Fruit fly (Drosophila melanogaster) whole organism, embryonic: ENCODE measurements around the gene Rrp5.
A peak's percentile ranks its signal among the peaks of the same experiment; 100 is the strongest.

ENCODE experiments used
- Aef1 ChIP-seq: fragments of 200-800 bp; sonication (Bioruptor generic); IDR thresholded peaks from 3 replicates; pipeline ENCODE4 v1.3.6; 2022; ENCODE audit warnings: missing biosample characterization, missing genetic modification characterization
- CG10267 ChIP-seq: fragments of 200-800 bp; sonication (Bioruptor generic); optimal IDR thresholded peaks from 2 replicates; lab custom pipeline; 2018; ENCODE audit warnings: missing biosample characterization, mild to moderate bottlenecking, missing genetic modification characterization, moderate library complexity
- CG10565 ChIP-seq: fragments of 200-800 bp; sonication (Bioruptor generic); optimal IDR thresholded peaks from 3 replicates; lab custom pipeline; 2016; ENCODE audit warnings: missing biosample characterization, mild to moderate bottlenecking, missing genetic modification characterization
- CG11247 ChIP-seq: fragments of 200-800 bp; sonication (Bioruptor generic); IDR thresholded peaks from 2 replicates; pipeline ENCODE4 v1.3.6; 2022; ENCODE audit warnings: missing biosample characterization, missing genetic modification characterization
- CG11504 ChIP-seq: fragments of 200-800 bp; sonication (Bioruptor generic); optimal IDR thresholded peaks from 3 replicates; lab custom pipeline; 2019; ENCODE audit warnings: missing biosample characterization, mild to moderate bottlenecking, missing genetic modification characterization, moderate library complexity
- CG13287 ChIP-seq: fragments of 200-800 bp; sonication (Bioruptor generic); IDR thresholded peaks from 2 replicates; pipeline ENCODE4 v1.3.6; 2022; ENCODE audit warnings: missing biosample characterization, missing genetic modification characterization; ENCODE audit not compliant: partially characterized antibody
- CG13624 ChIP-seq: fragments of 200-800 bp; sonication (Bioruptor generic); optimal IDR thresholded peaks from 2 replicates; lab custom pipeline; 2016; ENCODE audit warnings: missing biosample characterization, missing genetic modification characterization
- CG14441 ChIP-seq: fragments of 200-800 bp; sonication (Bioruptor generic); IDR thresholded peaks from 2 replicates; pipeline ENCODE4 v1.3.6; 2022; ENCODE audit warnings: missing biosample characterization, missing genetic modification characterization
- CG14710 ChIP-seq: fragments of 200-800 bp; sonication (Bioruptor generic); optimal IDR thresholded peaks from 3 replicates; lab custom pipeline; 2019; ENCODE audit warnings: missing biosample characterization, mild to moderate bottlenecking, missing genetic modification characterization, moderate library complexity
- CG1603 ChIP-seq: fragments of 200-800 bp; sonication (Bioruptor generic); optimal IDR thresholded peaks from 2 replicates; lab custom pipeline; 2019; ENCODE audit warnings: missing biosample characterization, mild to moderate bottlenecking, missing genetic modification characterization, moderate library complexity
- CG2120 ChIP-seq: fragments of 200-800 bp; sonication (Bioruptor generic); optimal IDR thresholded peaks from 3 replicates; lab custom pipeline; 2016; ENCODE audit warnings: missing biosample characterization, missing genetic modification characterization
- CG2678 ChIP-seq: fragments of 200-800 bp; sonication (Bioruptor generic); optimal IDR thresholded peaks from 3 replicates; lab custom pipeline; 2019; ENCODE audit warnings: missing biosample characterization, mild to moderate bottlenecking, missing genetic modification characterization, moderate library complexity
- CG3065 ChIP-seq: fragments of 200-800 bp; sonication (Bioruptor generic); optimal IDR thresholded peaks from 2 replicates; lab custom pipeline; 2016; ENCODE audit warnings: missing biosample characterization, missing genetic modification characterization
- CG32532 ChIP-seq: fragments of 200-800 bp; sonication (Bioruptor generic); IDR thresholded peaks from 2 replicates; pipeline ENCODE4 v1.3.6; 2022; ENCODE audit warnings: missing biosample characterization, missing genetic modification characterization
- CG4282 ChIP-seq: fragments of 200-800 bp; sonication (Bioruptor generic); optimal IDR thresholded peaks from 2 replicates; lab custom pipeline; 2016; ENCODE audit warnings: missing biosample characterization, missing genetic modification characterization
- CG6254 ChIP-seq: fragments of 200-800 bp; sonication (Bioruptor generic); optimal IDR thresholded peaks from 3 replicates; lab custom pipeline; 2017; ENCODE audit warnings: mild to moderate bottlenecking, missing biosample characterization, missing genetic modification reagents, missing genetic modification characterization
- CG6765 ChIP-seq: fragments of 200-800 bp; sonication (Bioruptor generic); optimal IDR thresholded peaks from 3 replicates; lab custom pipeline; 2017; ENCODE audit warnings: missing biosample characterization, mild to moderate bottlenecking, missing genetic modification characterization
- CG7987 ChIP-seq: fragments of 200-800 bp; sonication (Bioruptor generic); optimal IDR thresholded peaks from 2 replicates; lab custom pipeline; 2018; ENCODE audit warnings: missing biosample characterization, mild to moderate bottlenecking, missing genetic modification characterization, moderate library complexity
- CG8281 ChIP-seq: fragments of 200-800 bp; sonication (Bioruptor generic); optimal IDR thresholded peaks from 2 replicates; lab custom pipeline; 2018; ENCODE audit warnings: missing biosample characterization, mild to moderate bottlenecking, missing genetic modification characterization, moderate library complexity
- CG9876 ChIP-seq: fragments of 200-800 bp; sonication (Bioruptor generic); optimal IDR thresholded peaks from 2 replicates; lab custom pipeline; 2016; ENCODE audit warnings: missing biosample characterization, missing genetic modification characterization
- Camta ChIP-seq: fragments of 200-800 bp; sonication (Bioruptor generic); optimal IDR thresholded peaks from 2 replicates; lab custom pipeline; 2016; ENCODE audit warnings: missing biosample characterization, missing genetic modification characterization
- Dbx ChIP-seq: fragments of 200-800 bp; sonication (Bioruptor generic); IDR thresholded peaks from 3 replicates; pipeline ENCODE4 v1.3.6; 2022; ENCODE audit warnings: missing biosample characterization, missing genetic modification characterization
- Dek ChIP-seq: fragments of 200-800 bp; sonication (Bioruptor generic); optimal IDR thresholded peaks from 3 replicates; lab custom pipeline; 2019; ENCODE audit warnings: missing biosample characterization, mild to moderate bottlenecking, missing genetic modification characterization, moderate library complexity
- ERR ChIP-seq: fragments of 200-800 bp; sonication (Bioruptor generic); optimal IDR thresholded peaks from 2 replicates; lab custom pipeline; 2016; ENCODE audit warnings: missing biosample characterization, missing genetic modification characterization
- Ets65A ChIP-seq: fragments of 200-800 bp; sonication (Bioruptor generic); peaks from one replicate; lab custom pipeline; 2016; ENCODE audit warnings: missing biosample characterization, missing genetic modification characterization
- Fer2 ChIP-seq: fragments of 200-800 bp; sonication (Bioruptor generic); optimal IDR thresholded peaks from 2 replicates; lab custom pipeline; 2018; ENCODE audit warnings: missing biosample characterization, mild to moderate bottlenecking, missing genetic modification characterization, moderate library complexity
- Gsc ChIP-seq: fragments of 200-800 bp; sonication (Bioruptor generic); IDR thresholded peaks from 2 replicates; pipeline ENCODE4 v1.3.6; 2022; ENCODE audit warnings: missing biosample characterization, missing genetic modification characterization
- HLH54F ChIP-seq: fragments of 200-800 bp; sonication (Bioruptor generic); optimal IDR thresholded peaks from 3 replicates; lab custom pipeline; 2016; ENCODE audit warnings: missing biosample characterization, missing genetic modification characterization
- Hmr ChIP-seq: fragments of 200-800 bp; sonication (Bioruptor generic); optimal IDR thresholded peaks from 3 replicates; lab custom pipeline; 2017; ENCODE audit warnings: mild to moderate bottlenecking, missing biosample characterization, missing genetic modification reagents, missing genetic modification characterization
- Nf-YA ChIP-seq: fragments of 200-800 bp; sonication (Bioruptor generic); IDR thresholded peaks from 2 replicates; pipeline ENCODE4 v1.3.6; 2022; ENCODE audit warnings: missing biosample characterization, missing genetic modification characterization
- Optix ChIP-seq: fragments of 200-800 bp; sonication (Bioruptor generic); IDR thresholded peaks from 3 replicates; pipeline ENCODE4 v1.3.6; 2022; ENCODE audit warnings: missing biosample characterization, missing genetic modification characterization
- Stat92E ChIP-seq, 3 experiments: fragments of >200 bp in 2 of 3; fragments of 200-800 bp in 1 of 3; sonication (Bioruptor generic) in 1 of 3; optimal IDR thresholded peaks; 2 replicates each; lab custom pipeline; 2017 to 2019; ENCODE audit warnings: missing biosample characterization in 3 of 3, missing genetic modification characterization in 3 of 3, mild to moderate bottlenecking in 1 of 3, moderate library complexity in 1 of 3
- Tbp ChIP-seq: fragments of >200 bp; optimal IDR thresholded peaks from 2 replicates; lab custom pipeline; 2018; ENCODE audit warnings: missing biosample characterization, missing genetic modification characterization
- Trl ChIP-seq, 3 experiments: fragments of >200 bp in 2 of 3; fragments of 200-800 bp in 1 of 3; sonication (Bioruptor generic) in 1 of 3; optimal IDR thresholded peaks; 2 replicates in 1 of 3; 3 replicates in 2 of 3; lab custom pipeline; 2016 to 2017; ENCODE audit warnings: missing biosample characterization in 1 of 3, missing genetic modification characterization in 1 of 3
- Vsx1 ChIP-seq: fragments of 200-800 bp; sonication (Bioruptor generic); optimal IDR thresholded peaks from 2 replicates; lab custom pipeline; 2017; ENCODE audit warnings: missing biosample characterization, mild to moderate bottlenecking, missing genetic modification characterization, missing genetic modification reagents
- ci ChIP-seq: fragments of 200-800 bp; sonication (Bioruptor generic); IDR thresholded peaks from 3 replicates; pipeline ENCODE4 v1.3.6; 2022; ENCODE audit warnings: missing biosample characterization, missing genetic modification characterization
- dimm ChIP-seq: fragments of 200-800 bp; sonication (Bioruptor generic); IDR thresholded peaks from 2 replicates; pipeline ENCODE4 v1.3.6; 2022; ENCODE audit warnings: missing biosample characterization, missing genetic modification characterization
- esg ChIP-seq: fragments of 200-800 bp; sonication (Bioruptor generic); conservative IDR thresholded peaks from 2 replicates; pipeline ENCODE4 v1.3.6; 2022; ENCODE audit warnings: missing biosample characterization, missing genetic modification characterization
- her ChIP-seq: fragments of 200-800 bp; sonication (Bioruptor generic); optimal IDR thresholded peaks from 2 replicates; lab custom pipeline; 2016; ENCODE audit warnings: missing biosample characterization, missing genetic modification characterization
- hkb ChIP-seq, 2 experiments: fragments of 200-800 bp in 1 of 2; fragments of >200 bp in 1 of 2; sonication (Bioruptor generic) in 1 of 2; IDR thresholded peaks in 1 of 2; optimal IDR thresholded peaks in 1 of 2; 2 replicates each; pipeline versions ENCODE4 v1.3.6 to Lab custom; 2017 to 2022; ENCODE audit warnings: missing biosample characterization in 1 of 2, missing genetic modification characterization in 1 of 2
- inv ChIP-seq: fragments of 200-800 bp; sonication (Bioruptor generic); IDR thresholded peaks from 2 replicates; pipeline ENCODE4 v1.3.6; 2022; ENCODE audit warnings: missing biosample characterization, missing genetic modification characterization; ENCODE audit not compliant: partially characterized antibody
- jing ChIP-seq: fragments of 200-800 bp; sonication (Bioruptor generic); optimal IDR thresholded peaks from 2 replicates; lab custom pipeline; 2018; ENCODE audit warnings: missing biosample characterization, mild to moderate bottlenecking, missing genetic modification characterization
- knrl ChIP-seq: fragments of 200-800 bp; sonication (Bioruptor generic); IDR thresholded peaks from 3 replicates; pipeline ENCODE4 v1.3.6; 2022; ENCODE audit warnings: missing biosample characterization, missing genetic modification characterization; ENCODE audit not compliant: partially characterized antibody
- odd ChIP-seq: fragments of 200-800 bp; sonication (Bioruptor generic); optimal IDR thresholded peaks from 2 replicates; lab custom pipeline; 2017; ENCODE audit warnings: missing biosample characterization, mild to moderate bottlenecking, missing genetic modification characterization
- pita ChIP-seq: fragments of 200-800 bp; sonication (Bioruptor generic); optimal IDR thresholded peaks from 2 replicates; lab custom pipeline; 2017; ENCODE audit warnings: missing biosample characterization, mild to moderate bottlenecking, missing genetic modification characterization
- ro ChIP-seq: fragments of 200-800 bp; sonication (Bioruptor generic); IDR thresholded peaks from 2 replicates; pipeline ENCODE4 v1.3.6; 2022; ENCODE audit warnings: missing biosample characterization, missing genetic modification characterization
- scrt ChIP-seq: fragments of 200-800 bp; sonication (Bioruptor generic); optimal IDR thresholded peaks from 2 replicates; lab custom pipeline; 2018; ENCODE audit warnings: missing biosample characterization, mild to moderate bottlenecking, missing genetic modification characterization, moderate library complexity
- vfl ChIP-seq: fragments of 200-800 bp; sonication (Bioruptor generic); optimal IDR thresholded peaks from 2 replicates; lab custom pipeline; 2016; ENCODE audit warnings: missing biosample characterization, missing genetic modification characterization

Gene Rrp5

DNA sequence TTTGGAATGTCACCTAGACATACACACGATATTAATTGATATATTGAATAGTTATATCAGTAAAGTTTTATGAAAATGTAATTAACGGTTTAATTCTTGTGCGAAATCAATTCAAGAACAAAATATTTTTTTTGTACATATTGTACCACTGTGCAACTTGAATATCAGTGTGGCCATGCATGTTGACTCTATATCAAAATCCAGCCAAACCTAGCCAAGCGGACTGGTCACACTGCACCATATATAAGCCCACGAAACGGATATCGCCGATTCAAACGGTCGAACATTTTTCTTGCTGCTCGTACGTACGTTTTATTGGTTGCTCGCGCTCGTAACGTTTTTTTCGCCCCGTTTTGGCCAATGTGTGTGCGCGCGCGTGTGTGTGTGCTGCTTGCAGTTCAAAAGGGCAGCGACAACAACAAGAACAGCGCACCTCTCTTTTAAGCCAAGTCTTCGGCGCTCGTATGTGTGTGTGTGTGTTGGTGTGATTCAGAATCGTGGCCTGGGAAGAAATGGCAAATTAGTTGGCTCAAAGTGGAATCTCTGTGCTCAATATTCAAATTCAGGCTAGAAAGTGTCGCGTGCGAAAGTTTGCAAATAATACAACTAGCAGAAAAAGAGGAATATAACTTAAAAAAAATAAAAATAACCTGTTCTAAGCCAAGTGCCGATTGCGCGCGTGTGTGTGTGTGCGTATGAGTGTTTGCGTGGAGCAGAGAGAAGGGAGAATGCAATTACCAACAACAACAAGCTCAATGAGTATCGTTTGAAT is 38.1 kb downstream of the Rrp5 start, which contains the start of gene crb (continued):
- TF ChIP-seq her (peak; percentile 68), Tbp (GFP tag; lab: Kevin White, UChicago) (peak; percentile 97), CG2120 (GFP tag; lab: Kevin White, UChicago) (peak; percentile 63), Fer2 (tag; lab: Kevin White, UChicago) (no peak), CG13287 (GFP tag; lab: Robert Waterston, UW) (peak; percentile 63), jing (GFP tag; lab: Kevin White, UChicago) (no peak), Stat92E (GFP tag; optimal IDR thresholded peaks at IDR 0.05; lab: Kevin White, UChicago) (peak in 1 of 3 experiments; percentile 56), hkb (optimal IDR thresholded peaks at IDR 0.05; lab: Kevin White, UChicago) (no peak), hkb (GFP tag; IDR thresholded peaks at IDR 0.05; lab: Robert Waterston, UW) (peak; percentile 61), Optix (GFP tag; lab: Robert Waterston, UW) (no peak), Ets65A (GFP tag; lab: Kevin White, UChicago) (peak; percentile 63), vfl (peak; percentile 26), scrt (GFP tag; lab: Kevin White, UChicago) (peak; percentile 23), esg (no peak), CG11504 (tag; lab: Kevin White, UChicago) (peak; percentile 60), CG1603 (tag; lab: Kevin White, UChicago) (peak; percentile 83), Gsc (no peak), CG11247 (GFP tag; lab: Robert Waterston, UW) (peak; percentile 39; the same call in 1 of the 2 replicates), CG14710 (peak; percentile 35), CG6254 (no peak), Vsx1 (GFP tag; lab: Kevin White, UChicago) (no peak), CG7987 (GFP tag; lab: Kevin White, UChicago) (peak; percentile 58), pita (GFP tag; lab: Kevin White, UChicago) (no peak), Aef1 (GFP tag; lab: Robert Waterston, UW) (no peak), CG6765 (GFP tag; lab: Kevin White, UChicago) (no peak), CG9876 (no peak), CG32532 (GFP tag; lab: Robert Waterston, UW) (peak; percentile 64), Dbx (GFP tag; lab: Robert Waterston, UW) (peak; percentile 68; the same call in 2 of the 3 replicates), CG4282 (GFP tag; lab: Kevin White, UChicago) (peak; percentile 94), CG3065 (GFP tag; lab: Kevin White, UChicago) (no peak), CG10565 (GFP tag; lab: Kevin White, UChicago) (no peak), CG8281 (tag; lab: Kevin White, UChicago) (no peak), Hmr (peak; percentile 82), CG2678 (tag; lab: Kevin White, UChicago) (peak; percentile 54), CG14441 (GFP tag; lab: Robert Waterston, UW) (peak; percentile 40; the same call in 1 of the 2 replicates), CG10267 (tag; lab: Kevin White, UChicago) (peak; percentile 54), ci (peak; percentile 84), Dek (tag; lab: Kevin White, UChicago) (peak; percentile 54), Nf-YA (GFP tag; lab: Robert Waterston, UW) (peak; percentile 47; the same call in 1 of the 2 replicates), CG13624 (peak; percentile 62), Trl (optimal IDR thresholded peaks at IDR 0.05; lab: Kevin White, UChicago) (no peak), Trl (GFP tag; optimal IDR thresholded peaks at IDR 0.05; lab: Kevin White, UChicago) (peak; percentile 68), dimm (GFP tag; lab: Robert Waterston, UW) (no peak), knrl (no peak; the same call in 1 of the 3 replicates), inv (GFP tag; lab: Robert Waterston, UW) (peak; percentile 40; the same call in 1 of the 2 replicates), Camta (GFP tag; lab: Kevin White, UChicago) (peak; percentile 44), ERR (GFP tag; lab: Kevin White, UChicago) (peak; percentile 35), odd (GFP tag; lab: Kevin White, UChicago) (peak; percentile 43), HLH54F (peak; percentile 33), ro (GFP tag; lab: Robert Waterston, UW) (no peak)
